Worm (Caenorhabditis elegans): ENCODE measurements around the gene K08H2.4.

- TF ChIP-seq aly-1 (tag; optimal IDR thresholded peaks at IDR 0.05) (no peak), hmg-4 (GFP tag; optimal IDR thresholded peaks at IDR 0.05) (no peak), sea-1 (GFP tag; conservative IDR thresholded peaks at IDR 0.05) (no peak), ama-1 (optimal IDR thresholded peaks at IDR 0.05) (no peak)
These were observed 45.2 kb downstream of the K08H2.4 start for ce11 chrX:13283462-13283861.
